Worm (Caenorhabditis elegans): ENCODE results near the gene skr-20.

The skr-20 gene

ce11 chrX:13223437-13223836 lies at the start of gene skr-20:
Gene skr-20, minus strand, starts transcription at chrX:13223537.
- no peak for TF ChIP-seq tag-97 (GFP tag; IDR thresholded peaks at IDR 0.05)
- no peak for TF ChIP-seq ceh-62 (tag; optimal IDR thresholded peaks at IDR 0.05)
- no peak for TF ChIP-seq hif-1 (tag; optimal IDR thresholded peaks at IDR 0.05)
- no peak for TF ChIP-seq ceh-28 (tag; optimal IDR thresholded peaks at IDR 0.05)
- no peak for TF ChIP-seq mxl-3 (GFP tag; optimal IDR thresholded peaks at IDR 0.05)
- TF ChIP-seq lsy-2 (tag; optimal IDR thresholded peaks at IDR 0.05), result no peak
- TF ChIP-seq ceh-44 (GFP tag; IDR thresholded peaks at IDR 0.05), result no peak
- TF ChIP-seq dmd-8 (GFP tag; IDR thresholded peaks at IDR 0.05), result no peak
- no peak for TF ChIP-seq nhr-10 (tag; optimal IDR thresholded peaks at IDR 0.05)
- TF ChIP-seq skn-1 (tag; optimal IDR thresholded peaks at IDR 0.05), result no peak

DNA sequence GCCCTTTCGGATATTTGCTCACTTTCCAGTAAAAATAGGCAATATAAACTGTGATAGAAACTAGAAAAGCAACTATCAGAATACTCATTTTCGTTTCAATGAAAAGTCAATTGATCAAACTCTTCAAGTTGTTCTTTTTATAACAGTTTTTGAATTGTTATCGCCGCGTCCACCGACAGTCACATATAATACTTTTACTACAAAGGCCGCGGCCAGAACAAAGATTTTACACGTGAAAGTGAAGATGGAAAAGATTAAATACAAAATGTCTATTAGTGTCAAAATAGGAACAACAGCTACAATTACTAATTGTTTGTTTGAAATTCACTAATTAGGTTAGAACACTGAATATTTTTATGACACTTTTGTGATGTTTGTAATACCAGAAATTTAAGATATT lies 46.2 kb upstream of the skr-20 start, which contains the start of gene cyp-14A2:
Gene cyp-14A2 (minus strand): TSS at position 101 of the 400 bp plus-strand sequence.
- TF ChIP-seq dmd-6 (GFP tag; IDR thresholded peaks at IDR 0.05), result peak; percentile 42
- TF ChIP-seq fkh-10 (GFP tag; optimal IDR thresholded peaks at IDR 0.05), result no peak
- TF ChIP-seq vab-7 (GFP tag; IDR thresholded peaks at IDR 0.05), result no peak

DNA sequence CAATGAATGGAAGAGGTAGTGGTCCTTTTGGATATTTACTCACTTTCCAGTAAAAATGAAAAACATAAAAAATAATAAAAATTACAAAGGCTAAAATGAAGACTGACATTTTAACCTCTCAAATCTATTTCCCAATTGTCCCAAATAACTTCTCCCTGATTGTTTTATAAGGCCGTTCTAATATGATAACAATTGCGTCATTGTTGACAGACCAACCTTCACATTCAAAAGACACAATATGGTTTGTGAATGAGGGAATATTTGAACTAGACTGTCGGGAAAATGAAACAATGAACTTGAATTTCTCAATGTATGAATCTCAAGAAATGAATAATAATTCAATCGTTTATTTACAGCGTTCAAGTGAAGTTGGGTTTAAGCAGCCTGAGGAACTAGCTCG lies 43.9 kb upstream of the skr-20 start, which contains the start of gene cyp-14A1:
Gene cyp-14A1 (minus strand): TSS at position 126 of the 400 bp plus-strand sequence.
- TF ChIP-seq daf-16 (GFP tag; optimal IDR thresholded peaks at IDR 0.05), result no peak
- TF ChIP-seq daf-16 (tag; optimal IDR thresholded peaks at IDR 0.05), result peak; percentile 39
- no peak for TF ChIP-seq lin-29 (GFP tag; IDR thresholded peaks at IDR 0.05)
- no peak for TF ChIP-seq Y75B8A.6 (GFP tag; IDR thresholded peaks at IDR 0.05)
- TF ChIP-seq nhr-77 (tag; optimal IDR thresholded peaks at IDR 0.05), result no peak
- TF ChIP-seq zag-1 (tag; optimal IDR thresholded peaks at IDR 0.05), result no peak
- TF ChIP-seq dve-1 (tag; optimal IDR thresholded peaks at IDR 0.05; ENCODE audit: insufficient read depth), result peak; percentile 19
- no peak for TF ChIP-seq daf-12 (tag; optimal IDR thresholded peaks at IDR 0.05)

- TF ChIP-seq hlh-11 (tag; optimal IDR thresholded peaks at IDR 0.05), result peak; percentile 41
- TF ChIP-seq mes-2 (tag; optimal IDR thresholded peaks at IDR 0.05; ENCODE audit: poor library complexity, severe bottlenecking), result no peak
- TF ChIP-seq daf-19 (GFP tag; conservative IDR thresholded peaks at IDR 0.05), result 0 out of 2 replicates have a peak, but pooled peaks have one; percentile 31
- TF ChIP-seq lin-1 (GFP tag; IDR thresholded peaks at IDR 0.05), result peak; percentile 67; the same call in 1 of the 2 replicates
- TF ChIP-seq php-3 (GFP tag; IDR thresholded peaks at IDR 0.05), result peak; percentile 76
- TF ChIP-seq saeg-2 (GFP tag; IDR thresholded peaks at IDR 0.05), result peak; percentile 77
- TF ChIP-seq pha-4 (GFP tag; IDR thresholded peaks at IDR 0.05), result peak; percentile 89
- no peak for TF ChIP-seq pha-4 (tag; optimal IDR thresholded peaks at IDR 0.05)
- no peak for TF ChIP-seq zfp-2 (tag; optimal IDR thresholded peaks at IDR 0.05)
- peak; percentile 32 for TF ChIP-seq jun-1 (tag; optimal IDR thresholded peaks at IDR 0.05)
- TF ChIP-seq nhr-77 (tag; optimal IDR thresholded peaks at IDR 0.05), result peak; percentile 22
- TF ChIP-seq duxl-1 (tag; optimal IDR thresholded peaks at IDR 0.05; ENCODE audit: poor library complexity), result peak; percentile 61
- peak; percentile 82 for TF ChIP-seq ctbp-1 (GFP tag; IDR thresholded peaks at IDR 0.05)
- peak; percentile 83 for TF ChIP-seq mdt-29 (GFP tag; IDR thresholded peaks at IDR 0.05)
- peak; percentile 39 for TF ChIP-seq F49E8.2 (tag; optimal IDR thresholded peaks at IDR 0.05; ENCODE audit: borderline replicate concordance)
- peak; percentile 94 for TF ChIP-seq lim-7 (GFP tag; IDR thresholded peaks at IDR 0.05)
- TF ChIP-seq unc-39 (tag; optimal IDR thresholded peaks at IDR 0.05), result no peak
- no peak for TF ChIP-seq ces-1 (GFP tag; optimal IDR thresholded peaks at IDR 0.05)
- peak; percentile 90 for TF ChIP-seq madf-9 (GFP tag; conservative IDR thresholded peaks at IDR 0.05)
- TF ChIP-seq fkh-10 (GFP tag; optimal IDR thresholded peaks at IDR 0.05), result peak; percentile 63
- peak; percentile 70 for TF ChIP-seq dve-1 (tag; optimal IDR thresholded peaks at IDR 0.05; ENCODE audit: insufficient read depth)
- peak; percentile 93 for TF ChIP-seq vab-7 (GFP tag; IDR thresholded peaks at IDR 0.05)
- peak; percentile 76; the same call in 1 of the 2 replicates for TF ChIP-seq nhr-41 (GFP tag; IDR thresholded peaks at IDR 0.05)
- TF ChIP-seq nhr-42 (GFP tag; IDR thresholded peaks at IDR 0.05), result 0 out of 2 replicates have a peak, but pooled peaks have one; percentile 71
- peak; percentile 82 for TF ChIP-seq ZK337.2 (GFP tag; IDR thresholded peaks at IDR 0.05)
- TF ChIP-seq Y48G9A.11 (GFP tag; IDR thresholded peaks at IDR 0.05), result peak; percentile 75
- TF ChIP-seq F10B5.3 (tag; optimal IDR thresholded peaks at IDR 0.05), result peak; percentile 53
- peak; percentile 54 to 81; a peak in 2 of 4 replicates for TF ChIP-seq madf-5 (GFP tag; IDR thresholded peaks at IDR 0.05)
- TF ChIP-seq ztf-7 (tag; optimal IDR thresholded peaks at IDR 0.05), result peak; percentile 76
Observed at ce11 chrX:13264550-13264949, 41.2 kb upstream of the skr-20 start.

Data from whole organism, L4 larva.